Worm (Caenorhabditis elegans): ENCODE results near the gene mfsd-6.

Gene mfsd-6

DNA sequence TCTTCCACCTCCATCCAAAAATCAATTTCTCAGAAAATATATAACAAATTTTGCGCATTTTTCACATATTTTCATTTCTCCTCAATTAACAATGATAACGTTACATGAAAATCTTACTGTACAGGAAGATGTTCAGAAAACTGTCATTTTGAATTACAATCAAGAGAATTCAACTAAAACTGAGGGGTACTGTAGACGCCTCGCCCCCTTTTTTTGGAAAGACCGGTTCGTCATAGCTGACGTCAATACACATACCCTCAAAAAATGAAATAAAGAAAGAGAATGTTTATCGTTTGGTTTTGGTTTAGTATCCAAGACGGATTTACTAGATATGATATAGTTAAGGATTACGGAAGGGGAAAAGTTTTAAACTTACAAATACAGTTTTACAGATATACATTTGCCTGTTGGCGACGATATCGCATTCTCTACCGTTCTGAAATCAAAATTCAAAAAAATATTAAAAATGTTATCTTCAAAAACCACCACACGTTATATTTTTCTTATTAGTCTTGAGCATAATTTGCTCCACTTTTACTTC lies 21.2 kb downstream of the mfsd-6 start:
- no peak for TF ChIP-seq mep-1 (tag; optimal IDR thresholded peaks at IDR 0.05)
- no peak for TF ChIP-seq F16B12.6 (tag; optimal IDR thresholded peaks at IDR 0.05)
- peak; percentile 16 for TF ChIP-seq nhr-71 (tag; optimal IDR thresholded peaks at IDR 0.05)
- no peak for TF ChIP-seq alr-1 (tag; optimal IDR thresholded peaks at IDR 0.05; ENCODE audit: borderline replicate concordance)
- TF ChIP-seq ceh-82 (tag; optimal IDR thresholded peaks at IDR 0.05): no peak
- no peak for TF ChIP-seq nhr-237 (tag; optimal IDR thresholded peaks at IDR 0.05)
- no peak for TF ChIP-seq C16A3.4 (tag; optimal IDR thresholded peaks at IDR 0.05)
- TF ChIP-seq lin-35 (GFP tag; optimal IDR thresholded peaks at IDR 0.05): peak in 1 of 2 experiments; percentile 17
- no peak for TF ChIP-seq nhr-47 (tag; optimal IDR thresholded peaks at IDR 0.05)
- TF ChIP-seq lsy-2 (tag; optimal IDR thresholded peaks at IDR 0.05): peak; percentile 22 to 67
- TF ChIP-seq unc-86 (tag; optimal IDR thresholded peaks at IDR 0.05): no peak
- TF ChIP-seq ztf-4 (tag; optimal IDR thresholded peaks at IDR 0.05): no peak
- TF ChIP-seq pax-3 (tag; optimal IDR thresholded peaks at IDR 0.05): no peak
- TF ChIP-seq fos-1 (tag; optimal IDR thresholded peaks at IDR 0.05): no peak
- no peak for TF ChIP-seq unc-130 (tag; optimal IDR thresholded peaks at IDR 0.05)
- no peak for TF ChIP-seq nhr-12 (tag; optimal IDR thresholded peaks at IDR 0.05)
- no peak for TF ChIP-seq ceh-8 (GFP tag; optimal IDR thresholded peaks at IDR 0.05)
- no peak for TF ChIP-seq egl-27 (tag; optimal IDR thresholded peaks at IDR 0.05)
- TF ChIP-seq lin-14 (GFP tag; optimal IDR thresholded peaks at IDR 0.05): peak; percentile 5
- no peak for TF ChIP-seq dsc-1 (tag; optimal IDR thresholded peaks at IDR 0.05)
- no peak for TF ChIP-seq lir-3 (tag; optimal IDR thresholded peaks at IDR 0.05; ENCODE audit: poor library complexity)
- TF ChIP-seq snu-23 (GFP tag; optimal IDR thresholded peaks at IDR 0.05): peak; percentile 25
- TF ChIP-seq aly-2 (tag; optimal IDR thresholded peaks at IDR 0.05): no peak
- TF ChIP-seq pqm-1 (tag; optimal IDR thresholded peaks at IDR 0.05): no peak
- no peak for TF ChIP-seq lin-39 (tag; optimal IDR thresholded peaks at IDR 0.05)
- TF ChIP-seq elt-3 (tag; optimal IDR thresholded peaks at IDR 0.05): peak in 2 of 6 experiments; percentile 25 to 36
- TF ChIP-seq fkh-10 (GFP tag; optimal IDR thresholded peaks at IDR 0.05): no peak
- no peak for TF ChIP-seq efl-1 (optimal IDR thresholded peaks at IDR 0.05)
- TF ChIP-seq efl-1 (GFP tag; optimal IDR thresholded peaks at IDR 0.05 in 1 of 2): no peak
- no peak for TF ChIP-seq ets-5 (GFP tag; IDR thresholded peaks at IDR 0.05)
- TF ChIP-seq isw-1 (GFP tag; IDR thresholded peaks at IDR 0.05): no peak
- no peak for TF ChIP-seq mab-9 (GFP tag; IDR thresholded peaks at IDR 0.05)
- TF ChIP-seq ama-1 (optimal IDR thresholded peaks at IDR 0.05): no peak
- no peak for TF ChIP-seq tlp-1 (tag; optimal IDR thresholded peaks at IDR 0.05)
- no peak for TF ChIP-seq unc-98 (GFP tag; IDR thresholded peaks at IDR 0.05)
- no peak for TF ChIP-seq Y116A8C.19 (tag; optimal IDR thresholded peaks at IDR 0.05; ENCODE audit: borderline replicate concordance)
- TF ChIP-seq efl-3 (GFP tag; optimal IDR thresholded peaks at IDR 0.05): no peak
- no peak for TF ChIP-seq fkh-8 (tag; optimal IDR thresholded peaks at IDR 0.05)
- peak; percentile 70 for TF ChIP-seq blmp-1 (tag; optimal IDR thresholded peaks at IDR 0.05)
- TF ChIP-seq vab-15 (tag; optimal IDR thresholded peaks at IDR 0.05): no peak
- TF ChIP-seq aha-1 (tag; optimal IDR thresholded peaks at IDR 0.05): no peak
- no peak for TF ChIP-seq snpc-4 (tag; optimal IDR thresholded peaks at IDR 0.05)
- TF ChIP-seq sup-37 (GFP tag; optimal IDR thresholded peaks at IDR 0.05): no peak
- TF ChIP-seq jun-1 (tag; optimal IDR thresholded peaks at IDR 0.05): no peak
- no peak for TF ChIP-seq mdl-1 (tag; optimal IDR thresholded peaks at IDR 0.05)
- TF ChIP-seq nhr-20 (tag; optimal IDR thresholded peaks at IDR 0.05): peak; percentile 17
- TF ChIP-seq nhr-90 (tag; optimal IDR thresholded peaks at IDR 0.05; ENCODE audit: poor library complexity): no peak
- TF ChIP-seq hlh-17 (GFP tag; optimal IDR thresholded peaks at IDR 0.05; ENCODE audit: borderline replicate concordance): no peak
- peak; percentile 49 for TF ChIP-seq grh-1 (GFP tag; IDR thresholded peaks at IDR 0.05)
- no peak for TF ChIP-seq elt-2 (tag; optimal IDR thresholded peaks at IDR 0.05)
- TF ChIP-seq nhr-85 (tag): peak; percentile 65
- TF ChIP-seq egl-13 (tag; optimal IDR thresholded peaks at IDR 0.05): no peak
